Fruit fly (Drosophila melanogaster) whole organism, adult: ENCODE data around the gene CG1764.
A peak's percentile ranks its signal among the peaks of the same experiment; 100 is the strongest.

Source experiments
- CG11617 ChIP-seq: fragments of 200-800 bp; sonication (Bioruptor generic); optimal IDR thresholded peaks from 2 replicates; lab custom pipeline; 2017; ENCODE audit warnings: mild to moderate bottlenecking, missing biosample characterization, missing genetic modification reagents, missing genetic modification characterization
- CG12768 ChIP-seq: fragments of 200-800 bp; sonication (Bioruptor generic); optimal IDR thresholded peaks from 2 replicates; lab custom pipeline; 2017; ENCODE audit warnings: missing biosample characterization, missing genetic modification characterization, mild to moderate bottlenecking, moderate library complexity, missing genetic modification reagents
- CG14711 ChIP-seq: fragments of 200-800 bp; sonication (Bioruptor generic); optimal IDR thresholded peaks from 2 replicates; lab custom pipeline; 2018; ENCODE audit warnings: missing biosample characterization, mild to moderate bottlenecking, missing genetic modification characterization, moderate library complexity
- CG1620 ChIP-seq: fragments of 200-800 bp; sonication (Bioruptor generic); optimal IDR thresholded peaks from 2 replicates; lab custom pipeline; 2016; ENCODE audit warnings: missing biosample characterization, missing genetic modification characterization
- CG33017 ChIP-seq: fragments of 200-800 bp; sonication (Bioruptor generic); optimal IDR thresholded peaks from 2 replicates; lab custom pipeline; 2018; ENCODE audit warnings: missing biosample characterization, mild to moderate bottlenecking, missing genetic modification characterization, moderate library complexity
- CG5204 ChIP-seq: fragments of 200-800 bp; sonication (Bioruptor generic); optimal IDR thresholded peaks from 2 replicates; lab custom pipeline; 2016; ENCODE audit warnings: missing biosample characterization, missing genetic modification characterization
- CG7045 ChIP-seq: fragments of 200-800 bp; sonication (Bioruptor generic); optimal IDR thresholded peaks from 2 replicates; lab custom pipeline; 2017; ENCODE audit warnings: missing biosample characterization, mild to moderate bottlenecking, missing genetic modification characterization
- CG7101 ChIP-seq: fragments of 200-800 bp; sonication (Bioruptor generic); optimal IDR thresholded peaks from 2 replicates; lab custom pipeline; 2018; ENCODE audit warnings: missing biosample characterization, mild to moderate bottlenecking, missing genetic modification characterization, moderate library complexity
- Clk ChIP-seq: fragments of 200-800 bp; sonication (Bioruptor generic); optimal IDR thresholded peaks from 2 replicates; lab custom pipeline; 2017; ENCODE audit warnings: missing biosample characterization, missing genetic modification characterization
- Crg-1 ChIP-seq: fragments of 200-800 bp; sonication (Bioruptor generic); optimal IDR thresholded peaks from 2 replicates; lab custom pipeline; 2016; ENCODE audit warnings: missing biosample characterization, missing genetic modification characterization
- Hr96 ChIP-seq: fragments of 200-800 bp; sonication (Bioruptor generic); optimal IDR thresholded peaks from 2 replicates; lab custom pipeline; 2016; ENCODE audit warnings: missing biosample characterization, missing genetic modification characterization
- Mnt ChIP-seq: fragments of 200-800 bp; sonication (Bioruptor generic); optimal IDR thresholded peaks from 2 replicates; lab custom pipeline; 2016; ENCODE audit warnings: missing biosample characterization, mild to moderate bottlenecking, missing genetic modification characterization
- bab1 ChIP-seq: fragments of 200-800 bp; sonication (Bioruptor generic); optimal IDR thresholded peaks from 3 replicates; lab custom pipeline; 2019; ENCODE audit warnings: missing biosample characterization, mild to moderate bottlenecking, missing genetic modification characterization, moderate library complexity
- cic ChIP-seq: fragments of 200-800 bp; sonication (Bioruptor generic); optimal IDR thresholded peaks from 2 replicates; lab custom pipeline; 2017; ENCODE audit warnings: missing biosample characterization, mild to moderate bottlenecking, missing genetic modification characterization, moderate library complexity
- cnc ChIP-seq, 2 experiments: fragments of >200 bp; optimal IDR thresholded peaks; 2 replicates each; lab custom pipeline; 2017
- kay ChIP-seq: fragments of 200-800 bp; sonication (Bioruptor generic); peaks from one replicate; lab custom pipeline; 2016; ENCODE audit warnings: missing biosample characterization, missing genetic modification characterization, borderline replicate concordance
- ovo ChIP-seq: fragments of 200-800 bp; sonication (Bioruptor generic); optimal IDR thresholded peaks from 2 replicates; lab custom pipeline; 2016; ENCODE audit warnings: missing biosample characterization, missing genetic modification characterization
- pad ChIP-seq: fragments of 200-800 bp; sonication (Bioruptor generic); optimal IDR thresholded peaks from 3 replicates; lab custom pipeline; 2017; ENCODE audit warnings: missing biosample characterization, missing genetic modification characterization, mild to moderate bottlenecking, moderate library complexity, missing genetic modification reagents
- tj ChIP-seq: fragments of 200-800 bp; sonication (Bioruptor generic); optimal IDR thresholded peaks from 3 replicates; lab custom pipeline; 2017; ENCODE audit warnings: missing biosample characterization, mild to moderate bottlenecking, missing genetic modification characterization, moderate library complexity
- toe ChIP-seq: fragments of 200-800 bp; sonication (Bioruptor generic); optimal IDR thresholded peaks from 2 replicates; lab custom pipeline; 2016; ENCODE audit warnings: missing biosample characterization, missing genetic modification characterization

CG1764 gene

DNA sequence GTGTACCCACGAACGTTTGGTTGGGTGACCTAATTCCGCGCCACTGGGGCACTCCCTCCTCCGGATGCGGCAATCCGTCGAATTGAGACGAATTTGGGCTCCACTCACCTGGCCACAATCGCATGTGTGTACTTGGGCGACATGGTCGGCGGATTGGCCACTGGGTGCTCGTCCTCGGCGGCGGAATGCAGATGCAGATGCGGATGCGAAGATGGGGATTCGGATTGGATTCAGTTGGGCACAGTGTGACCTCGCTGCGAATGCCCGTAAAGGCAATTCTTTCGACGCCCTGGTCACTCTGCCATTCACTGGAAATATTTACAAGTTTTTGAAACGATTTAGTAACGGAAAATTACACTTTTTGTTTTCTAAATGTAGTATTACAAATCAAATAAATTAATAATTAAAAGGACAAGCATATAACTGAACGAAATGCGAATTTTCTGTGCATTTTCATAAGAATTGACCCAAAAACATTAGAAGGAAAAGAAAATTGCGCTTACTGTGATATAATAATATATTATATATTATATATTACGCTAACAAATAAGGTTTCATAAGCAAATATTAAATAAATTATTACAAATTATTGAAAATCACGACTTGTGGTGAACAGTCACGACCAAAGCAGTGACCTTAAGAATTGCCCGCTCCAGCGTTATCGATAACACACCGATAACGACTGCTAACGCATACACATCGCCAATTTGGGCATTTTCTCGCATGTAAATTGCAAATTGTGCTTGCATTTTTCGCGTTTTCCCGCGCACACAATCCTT, 5.6 kb downstream of the CG1764 start, which contains the start of gene CG1622:
TSS of gene CG1622 (plus strand) at position 678 of the 779 bp plus-strand sequence.
- no peak for TF ChIP-seq Crg-1 (GFP tag; lab: Kevin White, UChicago)
- TF ChIP-seq CG14711 (tag; lab: Kevin White, UChicago) = peak; percentile 26
- no peak for TF ChIP-seq cnc (optimal IDR thresholded peaks at IDR 0.05; lab: Kevin White, UChicago)
- no peak for TF ChIP-seq toe (GFP tag; lab: Kevin White, UChicago)
- peak; percentile 47 for TF ChIP-seq tj (GFP tag; lab: Kevin White, UChicago)
- TF ChIP-seq ovo (GFP tag; lab: Kevin White, UChicago) = no peak
- TF ChIP-seq cic (GFP tag; lab: Kevin White, UChicago) = no peak
- TF ChIP-seq pad (GFP tag; lab: Kevin White, UChicago) = peak; percentile 14
- TF ChIP-seq CG33017 (tag; lab: Kevin White, UChicago) = no peak
- peak; percentile 67 for TF ChIP-seq Mnt (GFP tag; lab: Kevin White, UChicago)
- TF ChIP-seq bab1 (GFP tag; lab: Kevin White, UChicago) = peak; percentile 35
- no peak for TF ChIP-seq CG7045
- TF ChIP-seq kay (GFP tag; lab: Kevin White, UChicago) = no peak
- TF ChIP-seq Clk (GFP tag; lab: Kevin White, UChicago) = no peak
- no peak for TF ChIP-seq CG12768 (GFP tag; lab: Kevin White, UChicago)
- TF ChIP-seq CG1620 = peak; percentile 38
- TF ChIP-seq CG5204 (GFP tag; lab: Kevin White, UChicago) = no peak
- TF ChIP-seq Hr96 (GFP tag; lab: Kevin White, UChicago) = no peak
- peak; percentile 59 for TF ChIP-seq CG11617 (GFP tag; lab: Kevin White, UChicago)
- TF ChIP-seq CG7101 (tag; lab: Kevin White, UChicago) = peak; percentile 57

- no peak for TF ChIP-seq Clk (GFP tag; lab: Kevin White, UChicago)
- TF ChIP-seq ovo (GFP tag; lab: Kevin White, UChicago) = peak; percentile 12
- TF ChIP-seq CG11617 (GFP tag; lab: Kevin White, UChicago) = peak; percentile 5
- peak; percentile 20 for TF ChIP-seq Mnt (GFP tag; lab: Kevin White, UChicago)
- TF ChIP-seq kay (GFP tag; lab: Kevin White, UChicago) = no peak
- TF ChIP-seq Crg-1 (GFP tag; lab: Kevin White, UChicago) = no peak
- TF ChIP-seq CG1620 = no peak
- peak; percentile 31 for TF ChIP-seq CG7101 (tag; lab: Kevin White, UChicago)
- TF ChIP-seq pad (GFP tag; lab: Kevin White, UChicago) = peak; percentile 31
- no peak for TF ChIP-seq cnc (optimal IDR thresholded peaks at IDR 0.05; lab: Kevin White, UChicago)
- TF ChIP-seq toe (GFP tag; lab: Kevin White, UChicago) = no peak
- peak; percentile 26 for TF ChIP-seq bab1 (GFP tag; lab: Kevin White, UChicago)
- no peak for TF ChIP-seq Hr96 (GFP tag; lab: Kevin White, UChicago)
- peak; percentile 34 for TF ChIP-seq tj (GFP tag; lab: Kevin White, UChicago)
Measured at dm6 chrX:13287854-13288376, 14.3 kb downstream of the CG1764 start, which contains the start of gene Remo. Remo (plus strand) TSS chrX:13288051.

DNA sequence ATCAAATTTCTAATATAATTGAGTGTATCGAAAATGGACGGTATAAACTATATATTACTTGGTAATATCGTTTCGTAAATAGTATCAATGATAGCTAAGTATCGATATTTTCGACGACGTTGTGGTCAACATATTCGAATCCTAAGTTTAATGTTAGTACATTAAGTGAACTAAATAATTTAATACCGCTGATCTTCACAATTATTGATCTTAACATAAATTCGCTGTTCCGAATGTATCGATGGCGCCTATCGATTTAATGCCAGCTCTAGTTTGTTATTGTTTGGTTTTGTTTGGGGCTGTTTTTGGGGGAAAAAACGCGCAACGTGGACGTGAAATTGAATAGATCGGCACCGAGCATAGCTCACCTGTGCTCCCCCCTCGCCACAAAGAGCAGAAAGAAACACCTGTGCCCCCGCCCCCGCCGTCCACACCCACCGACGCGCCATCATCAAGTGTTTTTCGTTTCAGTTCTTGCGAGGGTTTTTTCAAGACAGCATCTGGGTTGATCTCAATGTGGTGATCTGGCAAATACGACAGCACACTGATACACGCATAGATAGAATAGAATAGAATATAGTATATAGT, 16.4 kb downstream of the CG1764 start:
- no peak for TF ChIP-seq CG14711 (tag; lab: Kevin White, UChicago)
- peak; percentile 41 for TF ChIP-seq toe (GFP tag; lab: Kevin White, UChicago)

DNA sequence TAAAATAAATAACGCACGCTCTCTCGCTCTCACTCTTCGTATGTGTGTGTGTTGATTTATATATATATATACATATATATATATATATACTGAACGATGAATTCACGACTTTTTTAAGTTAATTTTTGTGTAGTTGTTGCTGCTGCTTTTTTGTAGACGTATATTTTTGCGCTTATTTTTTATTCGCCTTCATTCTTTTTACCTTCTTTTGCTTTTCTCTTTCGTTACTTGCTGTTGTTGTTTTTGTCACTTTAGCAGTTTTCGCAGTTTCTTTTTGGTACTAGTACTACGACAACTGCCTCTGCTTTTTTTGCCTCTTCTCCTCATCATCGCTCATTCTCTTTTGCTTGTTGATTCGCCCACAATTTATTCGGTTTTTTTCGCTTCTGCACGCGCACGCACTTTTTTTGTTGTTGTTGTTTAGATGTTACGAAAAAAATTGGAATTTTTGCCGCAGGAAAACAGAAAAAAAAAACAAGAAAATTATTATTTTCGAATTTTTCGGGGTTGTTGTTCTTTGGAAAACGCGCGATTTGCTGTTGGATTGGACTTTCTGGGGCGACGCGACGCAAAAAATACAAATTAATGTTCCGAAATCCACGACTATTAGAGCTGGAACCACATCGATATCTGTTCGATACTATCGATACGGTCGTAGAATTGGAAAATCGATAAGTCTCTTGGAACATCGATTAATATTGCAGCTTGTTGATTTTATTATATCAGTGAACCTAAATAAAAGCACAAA, 17.0 kb downstream of the CG1764 start, which contains the start of the genes HDAC4 and CG15743:
TSS of gene HDAC4 (minus strand) at position 632 of the 748 bp plus-strand sequence.
TSS of gene CG15743 (plus strand) at position 707 of the 748 bp plus-strand sequence.
- TF ChIP-seq CG11617 (GFP tag; lab: Kevin White, UChicago) (peak; percentile 41), CG5204 (GFP tag; lab: Kevin White, UChicago) (no peak), Mnt (GFP tag; lab: Kevin White, UChicago) (peak; percentile 70), CG1620 (peak; percentile 35), tj (GFP tag; lab: Kevin White, UChicago) (peak; percentile 41), bab1 (GFP tag; lab: Kevin White, UChicago) (peak; percentile 41), CG7045 (no peak), CG7101 (tag; lab: Kevin White, UChicago) (peak; percentile 2)

dm6 chrX:13284548-13284974, 17.7 kb downstream of the CG1764 start:
- TF ChIP-seq Clk (GFP tag; lab: Kevin White, UChicago) (no peak), pad (GFP tag; lab: Kevin White, UChicago) (peak; percentile 92), ovo (GFP tag; lab: Kevin White, UChicago) (no peak), CG12768 (GFP tag; lab: Kevin White, UChicago) (no peak), CG7101 (tag; lab: Kevin White, UChicago) (peak; percentile 4), CG14711 (tag; lab: Kevin White, UChicago) (no peak), tj (GFP tag; lab: Kevin White, UChicago) (peak; percentile 27), CG5204 (GFP tag; lab: Kevin White, UChicago) (no peak), Crg-1 (GFP tag; lab: Kevin White, UChicago) (no peak)
